Worm (Caenorhabditis elegans): Measurements from ENCODE around the gene twk-43.

DNA sequence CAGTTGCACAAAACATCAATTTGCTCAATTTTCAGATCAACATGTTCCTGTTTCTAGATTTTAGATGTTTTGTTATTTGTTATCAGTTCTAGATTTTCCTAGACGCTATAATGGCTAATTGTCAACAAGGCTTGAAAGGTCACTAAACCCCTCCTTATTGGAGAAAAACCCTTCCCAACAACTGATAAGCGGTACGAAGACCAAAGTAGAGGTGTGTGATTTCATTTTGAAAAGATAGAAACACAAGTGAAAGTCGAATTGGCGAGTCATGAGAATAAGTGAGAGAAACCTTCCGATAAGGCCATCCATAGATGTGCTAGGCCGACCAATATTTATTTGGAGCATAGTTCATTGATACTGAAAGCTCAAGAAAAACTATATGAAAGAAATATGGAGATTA is 27.6 kb downstream of the twk-43 start:
- no peak for TF ChIP-seq nhr-90 (tag; optimal IDR thresholded peaks at IDR 0.05)
- no peak for TF ChIP-seq bed-2 (GFP tag; IDR thresholded peaks at IDR 0.05)
- no peak for TF ChIP-seq dpl-1 (GFP tag; optimal IDR thresholded peaks at IDR 0.05)
- TF ChIP-seq F57A8.1 (GFP tag; optimal IDR thresholded peaks at IDR 0.05), result no peak
- no peak for TF ChIP-seq mes-4 (tag; optimal IDR thresholded peaks at IDR 0.05)
- TF ChIP-seq lir-1 (GFP tag; conservative IDR thresholded peaks at IDR 0.05), result no peak

All from whole organism, young adult.